Worm (Caenorhabditis elegans): ENCODE results near the gene Y51A2B.16.
"Not testable (repeated sequence)": the region's sequence is repeated elsewhere in the genome, so short reads cannot be mapped to it uniquely, and the experiment has no call there.

DNA sequence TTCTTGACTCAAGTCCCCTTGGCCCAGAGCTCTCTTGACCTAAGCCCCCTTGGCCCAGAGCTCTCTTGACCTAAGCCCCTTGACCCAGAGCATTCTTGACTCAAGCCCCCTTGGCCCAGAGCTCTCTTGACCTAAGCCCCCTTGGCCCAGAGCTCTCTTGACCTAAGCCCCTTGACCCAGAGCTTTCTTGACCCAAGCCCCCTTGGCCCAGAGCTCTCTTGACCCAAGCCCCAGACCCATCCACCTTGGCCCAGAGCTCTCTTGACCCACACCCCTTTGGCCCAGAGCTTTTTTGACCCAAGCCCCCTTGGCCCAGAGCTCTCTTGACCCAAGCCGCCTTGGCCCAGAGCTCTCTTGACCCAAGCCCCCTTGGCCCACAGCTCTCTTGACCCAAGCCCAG, 18.2 kb upstream of the Y51A2B.16 start:
- TF ChIP-seq ceh-82 (tag; optimal IDR thresholded peaks at IDR 0.05); ceh-20 (GFP tag; IDR thresholded peaks at IDR 0.05); nhr-25 (tag; optimal IDR thresholded peaks at IDR 0.05; ENCODE audit: borderline replicate concordance, insufficient read depth); fos-1 (tag; optimal IDR thresholded peaks at IDR 0.05); pqm-1 (tag; optimal IDR thresholded peaks at IDR 0.05): not testable (repeated sequence)
